Worm (Caenorhabditis elegans): ENCODE results near the gene col-139.

col-139 gene

DNA sequence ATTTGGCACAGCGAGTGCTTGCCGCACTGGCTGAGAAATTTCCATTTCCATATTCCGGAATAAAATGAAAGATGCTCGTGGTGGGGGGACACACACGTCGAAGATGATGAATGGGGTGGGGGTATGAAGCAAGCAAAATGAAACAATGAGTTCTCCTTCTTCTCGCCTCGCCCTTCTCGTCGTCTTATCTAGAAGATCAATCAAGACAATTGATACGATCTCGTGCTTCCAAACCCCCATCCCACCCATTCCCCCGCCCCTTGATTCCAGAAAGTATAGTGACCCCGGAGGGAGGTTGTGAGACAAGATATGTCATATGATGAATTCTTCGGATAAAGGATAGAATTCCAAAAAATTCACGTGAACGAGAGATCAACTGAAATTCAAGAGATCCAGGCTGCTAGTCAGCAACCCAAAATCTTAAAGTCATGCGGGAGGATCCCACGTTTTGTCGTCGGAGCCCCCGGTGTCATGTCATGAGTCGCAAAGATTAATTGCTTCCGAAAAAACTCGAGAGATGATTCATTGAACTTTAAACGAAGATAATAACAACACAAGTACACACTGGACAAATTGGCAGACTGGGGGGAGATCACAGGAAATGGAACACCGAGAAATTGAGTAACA, 40.8 kb upstream of the col-139 start:
- TF ChIP-seq ztf-11 (tag; optimal IDR thresholded peaks at IDR 0.05): no peak
- no peak for TF ChIP-seq daf-8 (GFP tag; IDR thresholded peaks at IDR 0.05)
- no peak for TF ChIP-seq daf-12 (tag; optimal IDR thresholded peaks at IDR 0.05)
- no peak for TF ChIP-seq spr-1 (tag; optimal IDR thresholded peaks at IDR 0.05)
- no peak for TF ChIP-seq zfp-3 (GFP tag; conservative IDR thresholded peaks at IDR 0.05)
- TF ChIP-seq nhr-11 (tag; optimal IDR thresholded peaks at IDR 0.05): peak; percentile 51
- TF ChIP-seq F37D6.2 (tag; optimal IDR thresholded peaks at IDR 0.05): no peak
- TF ChIP-seq nhr-76 (tag; optimal IDR thresholded peaks at IDR 0.05): no peak
- TF ChIP-seq aha-1 (tag): no peak
- no peak for TF ChIP-seq nhr-237 (tag; optimal IDR thresholded peaks at IDR 0.05)
- TF ChIP-seq fkh-10 (GFP tag; optimal IDR thresholded peaks at IDR 0.05): no peak
- TF ChIP-seq hlh-30 (tag; optimal IDR thresholded peaks at IDR 0.05; ENCODE audit: insufficient read depth): peak; percentile 38
- TF ChIP-seq hlh-11 (tag; optimal IDR thresholded peaks at IDR 0.05): peak; percentile 37
- TF ChIP-seq dve-1 (tag; optimal IDR thresholded peaks at IDR 0.05; ENCODE audit: insufficient read depth): no peak
- TF ChIP-seq lin-1 (GFP tag; IDR thresholded peaks at IDR 0.05): no peak
- no peak for TF ChIP-seq egl-43 (GFP tag; IDR thresholded peaks at IDR 0.05)
- TF ChIP-seq saeg-2 (GFP tag; IDR thresholded peaks at IDR 0.05): no peak
- no peak for TF ChIP-seq zip-2 (tag; optimal IDR thresholded peaks at IDR 0.05)
- TF ChIP-seq ama-1 (optimal IDR thresholded peaks at IDR 0.05): peak; percentile 13
- peak in 1 of 2 experiments; percentile 21 for TF ChIP-seq mdl-1 (tag; optimal IDR thresholded peaks at IDR 0.05)
- TF ChIP-seq ceh-44 (GFP tag; IDR thresholded peaks at IDR 0.05): no peak
- peak in 1 of 2 experiments; percentile 74 for TF ChIP-seq unc-62 (GFP tag; optimal IDR thresholded peaks at IDR 0.05 in 1 of 2)
- no peak for TF ChIP-seq unc-62 (tag; optimal IDR thresholded peaks at IDR 0.05)
- TF ChIP-seq hmg-1.1 (GFP tag; IDR thresholded peaks at IDR 0.05): no peak
- TF ChIP-seq zfp-2 (tag; optimal IDR thresholded peaks at IDR 0.05): no peak
- TF ChIP-seq Y48G9A.11 (GFP tag; IDR thresholded peaks at IDR 0.05): no peak
- TF ChIP-seq lin-13 (GFP tag; optimal IDR thresholded peaks at IDR 0.05): no peak
- no peak for TF ChIP-seq cey-2 (tag; optimal IDR thresholded peaks at IDR 0.05; ENCODE audit: borderline replicate concordance, insufficient read depth)
- peak in 1 of 2 experiments; percentile 5 for TF ChIP-seq lsy-2 (tag; optimal IDR thresholded peaks at IDR 0.05)
- TF ChIP-seq lim-7 (GFP tag; IDR thresholded peaks at IDR 0.05): no peak

- TF ChIP-seq pqm-1 (tag; optimal IDR thresholded peaks at IDR 0.05) (no peak), nhr-41 (GFP tag; IDR thresholded peaks at IDR 0.05) (no peak), ceh-28 (tag; optimal IDR thresholded peaks at IDR 0.05) (no peak), mxl-2 (GFP tag; conservative IDR thresholded peaks at IDR 0.05) (no peak), ceh-20 (GFP tag; IDR thresholded peaks at IDR 0.05) (no peak), daf-16 (GFP tag; optimal IDR thresholded peaks at IDR 0.05) (peak in 1 of 2 experiments; percentile 51), daf-16 (tag; optimal IDR thresholded peaks at IDR 0.05) (no peak), hlh-30 (tag; optimal IDR thresholded peaks at IDR 0.05; ENCODE audit: insufficient read depth) (peak; percentile 11), T26A8.4 (GFP tag; IDR thresholded peaks at IDR 0.05) (no peak), unc-62 (GFP tag; optimal IDR thresholded peaks at IDR 0.05 in 1 of 2) (peak in 1 of 2 experiments; percentile 79), unc-62 (tag; optimal IDR thresholded peaks at IDR 0.05) (no peak), daf-8 (GFP tag; IDR thresholded peaks at IDR 0.05) (no peak), nhr-76 (tag; optimal IDR thresholded peaks at IDR 0.05) (no peak), sdz-12 (GFP tag; optimal IDR thresholded peaks at IDR 0.05) (no peak)
These were observed 39.5 kb upstream of the col-139 start for ce11 chrV:4693282-4693588.

Measured in whole organism, L4 larva.